Fruit fly (Drosophila melanogaster): ENCODE data around the gene bgm.
A peak's percentile ranks its signal among the peaks of the same experiment; 100 is the strongest.

Gene bgm

DNA sequence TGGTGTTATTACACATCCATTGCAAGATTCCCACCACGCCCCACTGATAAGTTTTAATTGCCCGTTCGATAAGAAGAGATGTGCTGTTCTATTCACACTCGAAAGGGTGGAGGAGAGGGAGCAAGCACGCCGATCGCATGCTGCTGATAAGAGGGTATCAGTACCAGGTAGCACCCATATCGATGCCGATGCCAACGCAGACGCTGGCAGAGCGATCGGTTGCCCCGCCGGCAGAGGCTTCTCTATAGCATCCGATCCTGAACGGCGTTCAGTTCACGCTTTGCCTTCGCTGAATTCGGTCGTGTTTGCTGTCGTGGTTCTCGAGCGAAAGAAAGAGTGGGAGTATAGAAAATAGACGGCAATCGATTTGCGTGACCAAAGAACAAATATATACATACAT is 674 bp downstream of the bgm start (continued):
- no peak for TF ChIP-seq pan (optimal IDR thresholded peaks at IDR 0.05)
- TF ChIP-seq pan (GFP tag; optimal IDR thresholded peaks at IDR 0.05 in 1 of 2, IDR thresholded peaks at IDR 0.05 in 1 of 2): no peak
- TF ChIP-seq cato (GFP tag; optimal IDR thresholded peaks at IDR 0.05; ENCODE audit: borderline replicate concordance): no peak
- no peak for TF ChIP-seq CG4707 (GFP tag; optimal IDR thresholded peaks at IDR 0.05)
- no peak for TF ChIP-seq slbo (GFP tag; IDR thresholded peaks at IDR 0.05)
- no peak for TF ChIP-seq CG43689 (GFP tag; IDR thresholded peaks at IDR 0.05)
- no peak for TF ChIP-seq Hmx (GFP tag; optimal IDR thresholded peaks at IDR 0.05)
- TF ChIP-seq Side (GFP tag; optimal IDR thresholded peaks at IDR 0.05): no peak
- peak; percentile 22 for TF ChIP-seq CG3281 (GFP tag; optimal IDR thresholded peaks at IDR 0.05)
- TF ChIP-seq gcm (GFP tag; optimal IDR thresholded peaks at IDR 0.05): no peak
- no peak for TF ChIP-seq Doc3 (GFP tag; IDR thresholded peaks at IDR 0.05; ENCODE audit: partially characterized antibody)
- no peak for TF ChIP-seq CG12219 (GFP tag; optimal IDR thresholded peaks at IDR 0.05)
- peak; percentile 73 for TF ChIP-seq CG10543 (GFP tag; optimal IDR thresholded peaks at IDR 0.05)
- peak; percentile 98 for TF ChIP-seq grn (GFP tag; optimal IDR thresholded peaks at IDR 0.05)
- TF ChIP-seq Lhr (GFP tag; optimal IDR thresholded peaks at IDR 0.05): no peak
- TF ChIP-seq D19A (tag; optimal IDR thresholded peaks at IDR 0.05): no peak
- peak; percentile 27 for TF ChIP-seq lilli (GFP tag; optimal IDR thresholded peaks at IDR 0.05)
- no peak for TF ChIP-seq mld (GFP tag; IDR thresholded peaks at IDR 0.05; ENCODE audit: partially characterized antibody)
- no peak for TF ChIP-seq CG9727 (GFP tag; optimal IDR thresholded peaks at IDR 0.05)
- TF ChIP-seq so (GFP tag; IDR thresholded peaks at IDR 0.05): peak; percentile 57; the same call in 1 of the 3 replicates
- TF ChIP-seq Fer1 (GFP tag; optimal IDR thresholded peaks at IDR 0.05): peak; percentile 12
- no peak for TF ChIP-seq nerfin-2 (GFP tag; IDR thresholded peaks at IDR 0.05; ENCODE audit: partially characterized antibody)
- peak in 1 of 2 experiments; percentile 39 for TF ChIP-seq Pdp1 (GFP tag; optimal IDR thresholded peaks at IDR 0.05)
- TF ChIP-seq Nf-YB (GFP tag; optimal IDR thresholded peaks at IDR 0.05): no peak
- TF ChIP-seq unc-4 (GFP tag; IDR thresholded peaks at IDR 0.05; ENCODE audit: partially characterized antibody): no peak
- no peak for TF ChIP-seq Trl (optimal IDR thresholded peaks at IDR 0.05)
- no peak for TF ChIP-seq Trl (GFP tag; optimal IDR thresholded peaks at IDR 0.05)
- no peak for TF ChIP-seq CG14860 (GFP tag; IDR thresholded peaks at IDR 0.05; ENCODE audit: partially characterized antibody)
- TF ChIP-seq CG13287 (GFP tag; IDR thresholded peaks at IDR 0.05; ENCODE audit: partially characterized antibody): no peak
- TF ChIP-seq stwl (tag; optimal IDR thresholded peaks at IDR 0.05): no peak
- TF ChIP-seq lbe (GFP tag; optimal IDR thresholded peaks at IDR 0.05): no peak
- no peak for TF ChIP-seq CG33557 (GFP tag; optimal IDR thresholded peaks at IDR 0.05)
- TF ChIP-seq ftz-f1 (GFP tag; optimal IDR thresholded peaks at IDR 0.05): no peak
- TF ChIP-seq fd102C (GFP tag; optimal IDR thresholded peaks at IDR 0.05): no peak
- no peak; the same call in 1 of the 3 replicates for TF ChIP-seq sr (GFP tag; IDR thresholded peaks at IDR 0.05)
- TF ChIP-seq Hr78 (GFP tag; optimal IDR thresholded peaks at IDR 0.05): no peak
- no peak for TF ChIP-seq ci (GFP tag; IDR thresholded peaks at IDR 0.05)
- TF ChIP-seq CG3065 (GFP tag; optimal IDR thresholded peaks at IDR 0.05): no peak
- TF ChIP-seq NFAT (GFP tag; IDR thresholded peaks at IDR 0.05): no peak
- TF ChIP-seq CG17612 (GFP tag; IDR thresholded peaks at IDR 0.05): no peak
- no peak for TF ChIP-seq z (GFP tag; IDR thresholded peaks at IDR 0.05)
- TF ChIP-seq CG6854 (GFP tag; optimal IDR thresholded peaks at IDR 0.05): no peak
- TF ChIP-seq gcm2 (GFP tag; optimal IDR thresholded peaks at IDR 0.05): no peak
- no peak for TF ChIP-seq bowl (GFP tag; IDR thresholded peaks at IDR 0.05)
- TF ChIP-seq CG8281 (tag; optimal IDR thresholded peaks at IDR 0.05): no peak
- no peak for TF ChIP-seq gt (GFP tag; IDR thresholded peaks at IDR 0.05)
- TF ChIP-seq Gsc (GFP tag; IDR thresholded peaks at IDR 0.05): no peak
- TF ChIP-seq CG17802 (tag; optimal IDR thresholded peaks at IDR 0.05): no peak
- TF ChIP-seq CG12299 (tag; optimal IDR thresholded peaks at IDR 0.05): no peak
- no peak for TF ChIP-seq CG14050 (GFP tag; IDR thresholded peaks at IDR 0.05)
- TF ChIP-seq Fer2 (tag; optimal IDR thresholded peaks at IDR 0.05): no peak

Measured in whole organism, embryonic.